Fruit fly (Drosophila melanogaster): ENCODE results near the gene Cpr64Ac.

Gene Cpr64Ac

DNA sequence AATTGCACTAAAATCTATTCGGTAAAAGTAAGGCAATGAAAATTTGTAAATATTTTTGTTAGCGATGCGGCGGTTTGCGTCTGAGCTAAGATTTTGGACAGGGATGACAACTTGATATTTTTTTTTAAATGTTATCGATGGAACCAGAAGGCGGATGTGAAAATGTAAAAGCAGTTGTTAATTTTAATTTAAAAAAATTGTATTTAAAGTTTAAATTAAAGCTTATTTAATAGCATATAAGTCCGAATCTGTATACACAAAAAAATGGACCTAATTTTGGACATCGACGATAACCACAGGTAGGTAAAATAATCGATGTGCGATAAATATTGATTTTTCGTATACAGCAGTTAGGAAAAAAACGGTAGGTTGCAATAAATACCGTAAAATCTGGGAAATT, 49.7 kb upstream of the Cpr64Ac start, which contains the start of the genes CG11586 and VhaM9.7-a (continued):
- TF ChIP-seq ato (GFP tag; IDR thresholded peaks at IDR 0.05; ENCODE audit: partially characterized antibody) (0 out of 2 replicates have a peak, but pooled peaks have one; percentile 6), disco-r (GFP tag; optimal IDR thresholded peaks at IDR 0.05) (no peak), bbx (GFP tag; IDR thresholded peaks at IDR 0.05; ENCODE audit: partially characterized antibody) (0 out of 2 replicates have a peak, but pooled peaks have one; percentile 9), bowl (GFP tag; IDR thresholded peaks at IDR 0.05) (no peak), CTCF (GFP tag; optimal IDR thresholded peaks at IDR 0.05) (peak; percentile 41), scrt (GFP tag; optimal IDR thresholded peaks at IDR 0.05) (no peak), CG7928 (GFP tag; optimal IDR thresholded peaks at IDR 0.05) (peak; percentile 21), CG15696 (tag; optimal IDR thresholded peaks at IDR 0.05) (no peak), Mad (GFP tag; optimal IDR thresholded peaks at IDR 0.05) (peak; percentile 0), lov (optimal IDR thresholded peaks at IDR 0.05) (no peak), lov (GFP tag; IDR thresholded peaks at IDR 0.05) (no peak), HLHmδ (GFP tag; optimal IDR thresholded peaks at IDR 0.05) (no peak), CG12769 (tag; optimal IDR thresholded peaks at IDR 0.05) (no peak), CG11696 (GFP tag; IDR thresholded peaks at IDR 0.05) (no peak), da (GFP tag; optimal IDR thresholded peaks at IDR 0.05) (no peak), Dfd (GFP tag; optimal IDR thresholded peaks at IDR 0.05) (no peak), CG7963 (GFP tag; IDR thresholded peaks at IDR 0.05; ENCODE audit: partially characterized antibody) (0 out of 3 replicates have a peak, but pooled peaks have one; percentile 38), CG43689 (GFP tag; IDR thresholded peaks at IDR 0.05) (no peak), CG12744 (GFP tag; optimal IDR thresholded peaks at IDR 0.05) (no peak), stc (GFP tag; IDR thresholded peaks at IDR 0.05) (no peak), Lim3 (GFP tag; IDR thresholded peaks at IDR 0.05) (no peak), CG8765 (GFP tag; IDR thresholded peaks at IDR 0.05) (no peak), CG1832 (GFP tag; optimal IDR thresholded peaks at IDR 0.05) (no peak), H2.0 (GFP tag; IDR thresholded peaks at IDR 0.05) (no peak), corto (GFP tag; optimal IDR thresholded peaks at IDR 0.05) (no peak), wor (GFP tag; IDR thresholded peaks at IDR 0.05) (no peak), CG6175 (GFP tag; IDR thresholded peaks at IDR 0.05) (no peak), Sin3A (optimal IDR thresholded peaks at IDR 0.05) (peak; percentile 19), HLH54F (GFP tag; optimal IDR thresholded peaks at IDR 0.05) (no peak), pita (GFP tag; optimal IDR thresholded peaks at IDR 0.05) (peak; percentile 52), Optix (GFP tag; IDR thresholded peaks at IDR 0.05) (no peak), Hr51 (GFP tag; optimal IDR thresholded peaks at IDR 0.05) (no peak), CG10147 (GFP tag; optimal IDR thresholded peaks at IDR 0.05) (no peak), Sox100B (GFP tag; optimal IDR thresholded peaks at IDR 0.05) (no peak), CG17568 (GFP tag; optimal IDR thresholded peaks at IDR 0.05) (no peak), CG16813 (GFP tag; IDR thresholded peaks at IDR 0.05; ENCODE audit: partially characterized antibody) (peak; percentile 55), CG10959 (GFP tag; IDR thresholded peaks at IDR 0.05) (no peak), inv (GFP tag; IDR thresholded peaks at IDR 0.05; ENCODE audit: partially characterized antibody) (peak; percentile 35; the same call in 1 of the 2 replicates), CG12104 (GFP tag; optimal IDR thresholded peaks at IDR 0.05) (no peak), luna (GFP tag; optimal IDR thresholded peaks at IDR 0.05) (no peak), CG10431 (GFP tag; optimal IDR thresholded peaks at IDR 0.05) (peak; percentile 4), tio (GFP tag; optimal IDR thresholded peaks at IDR 0.05) (no peak), sens (GFP tag) (peak; percentile 74), tup (GFP tag; optimal IDR thresholded peaks at IDR 0.05) (no peak), Bteb2 (GFP tag; optimal IDR thresholded peaks at IDR 0.05) (no peak), ci (GFP tag; IDR thresholded peaks at IDR 0.05) (no peak), B-H2 (GFP tag; optimal IDR thresholded peaks at IDR 0.05) (no peak), CG17385 (GFP tag; optimal IDR thresholded peaks at IDR 0.05) (no peak), pan (optimal IDR thresholded peaks at IDR 0.05) (no peak), pan (GFP tag; optimal IDR thresholded peaks at IDR 0.05 in 1 of 2, IDR thresholded peaks at IDR 0.05 in 1 of 2) (no peak), CG6791 (GFP tag; IDR thresholded peaks at IDR 0.05; ENCODE audit: partially characterized antibody) (no peak), ERR (GFP tag; optimal IDR thresholded peaks at IDR 0.05) (no peak), CG14710 (tag; optimal IDR thresholded peaks at IDR 0.05) (peak; percentile 76)

All from whole organism, embryonic.